Worm (Caenorhabditis elegans): Measurements from ENCODE around the gene M01F1.8.

DNA sequence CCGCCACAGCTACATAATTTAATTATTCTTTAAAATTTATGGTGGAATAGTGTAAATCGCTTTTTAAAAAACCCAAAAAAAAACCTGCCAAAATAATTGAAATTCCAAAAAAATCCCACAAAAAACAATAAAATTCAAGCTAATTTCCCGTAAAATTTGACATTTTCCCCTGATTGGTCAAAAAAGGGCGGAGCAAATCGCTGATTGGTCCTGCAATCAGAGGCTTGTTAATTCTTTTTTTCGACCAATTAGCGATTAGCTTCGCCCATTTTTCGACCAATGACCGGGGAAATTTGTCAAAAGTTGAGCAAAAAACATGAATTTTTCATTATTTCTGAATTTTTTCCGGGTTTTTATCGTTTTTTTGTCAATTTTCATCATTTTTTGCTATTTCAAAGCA lies 35.3 kb downstream of the M01F1.8 start:
- TF ChIP-seq unc-62 (GFP tag; optimal IDR thresholded peaks at IDR 0.05): no peak
- no peak for TF ChIP-seq unc-39 (tag; optimal IDR thresholded peaks at IDR 0.05)
- no peak for TF ChIP-seq lin-13 (tag; optimal IDR thresholded peaks at IDR 0.05)
- TF ChIP-seq mep-1 (tag; optimal IDR thresholded peaks at IDR 0.05): no peak
- TF ChIP-seq elt-1 (tag; optimal IDR thresholded peaks at IDR 0.05; ENCODE audit: borderline replicate concordance, insufficient read depth): no peak
- TF ChIP-seq nhr-76 (tag; optimal IDR thresholded peaks at IDR 0.05): no peak
- no peak for TF ChIP-seq nhr-12 (tag; optimal IDR thresholded peaks at IDR 0.05)
- no peak for TF ChIP-seq mab-5 (tag; optimal IDR thresholded peaks at IDR 0.05)
- no peak for TF ChIP-seq lsy-2 (tag; optimal IDR thresholded peaks at IDR 0.05)
- TF ChIP-seq ceh-43 (GFP tag; optimal IDR thresholded peaks at IDR 0.05): no peak

Measured in whole organism, mixed stage, embryonic.